Fruit fly (Drosophila melanogaster) whole organism, embryonic: Measurements from ENCODE around the gene roq.

Experiments
- Ada2b ChIP-seq: fragments of 200-800 bp; sonication (Bioruptor generic); IDR thresholded peaks from 2 replicates; pipeline ENCODE4 v1.3.6; 2022; ENCODE audit warnings: missing biosample characterization, missing genetic modification characterization
- Antp ChIP-seq: fragments of 200-800 bp; sonication (Bioruptor generic); optimal IDR thresholded peaks from 3 replicates; lab custom pipeline; 2016; ENCODE audit warnings: missing biosample characterization, missing genetic modification characterization
- Atf-2 ChIP-seq: fragments of 200-800 bp; sonication (Bioruptor generic); optimal IDR thresholded peaks from 2 replicates; lab custom pipeline; 2016; ENCODE audit warnings: missing biosample characterization, missing genetic modification characterization
- Atf3 ChIP-seq: fragments of 200-800 bp; sonication (Bioruptor generic); optimal IDR thresholded peaks from 3 replicates; lab custom pipeline; 2016; ENCODE audit warnings: missing biosample characterization, missing genetic modification characterization
- B-H1 ChIP-seq: fragments of 200-800 bp; sonication (Bioruptor generic); IDR thresholded peaks from 3 replicates; pipeline ENCODE4 v1.3.6; 2022; ENCODE audit warnings: missing biosample characterization, missing genetic modification characterization
- CG10321 ChIP-seq: fragments of 200-800 bp; sonication (Bioruptor generic); IDR thresholded peaks from 2 replicates; pipeline ENCODE4 v1.3.6; 2022; ENCODE audit warnings: missing biosample characterization, missing genetic modification characterization
- CG11085 ChIP-seq: fragments of 200-800 bp; sonication (Bioruptor generic); IDR thresholded peaks from 2 replicates; pipeline ENCODE4 v1.3.6; 2022; ENCODE audit warnings: missing biosample characterization, missing genetic modification characterization
- CG13287 ChIP-seq: fragments of 200-800 bp; sonication (Bioruptor generic); IDR thresholded peaks from 2 replicates; pipeline ENCODE4 v1.3.6; 2022; ENCODE audit warnings: missing biosample characterization, missing genetic modification characterization; ENCODE audit not compliant: partially characterized antibody
- CG14014 ChIP-seq: fragments of 200-800 bp; sonication (Bioruptor generic); IDR thresholded peaks from 2 replicates; pipeline ENCODE4 v1.3.6; 2022; ENCODE audit warnings: missing biosample characterization, missing genetic modification characterization
- CG1832 ChIP-seq: fragments of 200-800 bp; sonication (Bioruptor generic); optimal IDR thresholded peaks from 2 replicates; lab custom pipeline; 2017; ENCODE audit warnings: missing biosample characterization, mild to moderate bottlenecking, missing genetic modification characterization, inconsistent platforms
- CG2116 ChIP-seq: fragments of 200-800 bp; sonication (Bioruptor generic); optimal IDR thresholded peaks from 3 replicates; lab custom pipeline; 2018; ENCODE audit warnings: missing biosample characterization, mild to moderate bottlenecking, missing genetic modification characterization
- CG2129 ChIP-seq: fragments of 200-800 bp; sonication (Bioruptor generic); IDR thresholded peaks from 2 replicates; pipeline ENCODE4 v1.3.6; 2022; ENCODE audit warnings: missing biosample characterization, missing genetic modification characterization; ENCODE audit not compliant: partially characterized antibody
- CG2712 ChIP-seq: fragments of 200-800 bp; optimal IDR thresholded peaks from 3 replicates; lab custom pipeline; 2019; ENCODE audit warnings: missing biosample characterization, mild to moderate bottlenecking, missing genetic modification characterization, moderate library complexity
- CG3726 ChIP-seq: fragments of 200-800 bp; sonication (Bioruptor generic); IDR thresholded peaks from 3 replicates; pipeline ENCODE4, ENCODE4 v1.3.6; 2022; ENCODE audit warnings: missing biosample characterization, missing genetic modification characterization
- CG5180 ChIP-seq: fragments of 200-800 bp; sonication (Bioruptor generic); optimal IDR thresholded peaks from 3 replicates; lab custom pipeline; 2017; ENCODE audit warnings: missing biosample characterization, missing genetic modification characterization, mild to moderate bottlenecking, moderate library complexity, missing genetic modification reagents
- CG6175 ChIP-seq: fragments of 200-800 bp; sonication (Bioruptor generic); IDR thresholded peaks from 3 replicates; pipeline ENCODE4 v1.3.6; 2022; ENCODE audit warnings: missing biosample characterization, missing genetic modification characterization
- CG7271 ChIP-seq: fragments of 200-800 bp; sonication (Bioruptor generic); optimal IDR thresholded peaks from 2 replicates; lab custom pipeline; 2018; ENCODE audit warnings: missing biosample characterization, mild to moderate bottlenecking, missing genetic modification characterization, moderate library complexity
- CG7786 ChIP-seq: fragments of 200-800 bp; sonication (Bioruptor generic); optimal IDR thresholded peaks from 2 replicates; lab custom pipeline; 2016; ENCODE audit warnings: missing biosample characterization, missing genetic modification characterization
- CG8281 ChIP-seq: fragments of 200-800 bp; sonication (Bioruptor generic); optimal IDR thresholded peaks from 2 replicates; lab custom pipeline; 2018; ENCODE audit warnings: missing biosample characterization, mild to moderate bottlenecking, missing genetic modification characterization, moderate library complexity
- CG8290 ChIP-seq, 3 experiments: fragments of 200-800 bp; sonication (Bioruptor generic); optimal IDR thresholded peaks; 2 replicates each; lab custom pipeline; 2016 to 2019; ENCODE audit warnings: missing biosample characterization in 3 of 3, missing genetic modification characterization in 3 of 3, mild to moderate bottlenecking in 2 of 3, moderate library complexity in 1 of 3
- CG8765 ChIP-seq: fragments of 200-800 bp; sonication (Bioruptor generic); IDR thresholded peaks from 2 replicates; pipeline ENCODE4 v1.3.6; 2022; ENCODE audit warnings: missing biosample characterization, missing genetic modification characterization
- CG9437 ChIP-seq: fragments of 200-800 bp; sonication (Bioruptor generic); optimal IDR thresholded peaks from 2 replicates; lab custom pipeline; 2018; ENCODE audit warnings: missing biosample characterization, mild to moderate bottlenecking, missing genetic modification characterization
- CG9876 ChIP-seq: fragments of 200-800 bp; sonication (Bioruptor generic); optimal IDR thresholded peaks from 2 replicates; lab custom pipeline; 2016; ENCODE audit warnings: missing biosample characterization, missing genetic modification characterization
- CoRest ChIP-seq: fragments of 200-800 bp; sonication (Bioruptor generic); optimal IDR thresholded peaks from 3 replicates; lab custom pipeline; 2018; ENCODE audit warnings: missing biosample characterization, mild to moderate bottlenecking, missing genetic modification characterization, moderate library complexity
- Deaf1 ChIP-seq: fragments of 200-800 bp; optimal IDR thresholded peaks from 3 replicates; lab custom pipeline; 2019; ENCODE audit warnings: missing biosample characterization, mild to moderate bottlenecking, missing genetic modification characterization, moderate library complexity
- Dek ChIP-seq: fragments of 200-800 bp; sonication (Bioruptor generic); optimal IDR thresholded peaks from 3 replicates; lab custom pipeline; 2019; ENCODE audit warnings: missing biosample characterization, mild to moderate bottlenecking, missing genetic modification characterization, moderate library complexity
- Dp ChIP-seq: fragments of 200-800 bp; sonication (Bioruptor generic); optimal IDR thresholded peaks from 2 replicates; lab custom pipeline; 2018; ENCODE audit warnings: missing biosample characterization, mild to moderate bottlenecking, missing genetic modification characterization, moderate library complexity
- Mad ChIP-seq: fragments of 200-800 bp; sonication (Bioruptor generic); optimal IDR thresholded peaks from 2 replicates; lab custom pipeline; 2016; ENCODE audit warnings: missing biosample characterization, missing genetic modification characterization
- Med ChIP-seq: fragments of 200-800 bp; sonication (Bioruptor generic); peaks from one replicate; lab custom pipeline; 2016; ENCODE audit warnings: missing biosample characterization, missing genetic modification characterization, mild to moderate bottlenecking, inconsistent platforms, moderate library complexity
- NC2α ChIP-seq: fragments of 200-800 bp; sonication (Bioruptor generic); optimal IDR thresholded peaks from 2 replicates; lab custom pipeline; 2016; ENCODE audit warnings: missing biosample characterization, missing genetic modification characterization
- NFAT ChIP-seq: fragments of 200-800 bp; sonication (Bioruptor generic); IDR thresholded peaks from 2 replicates; pipeline ENCODE4 v1.3.6; 2022; ENCODE audit warnings: missing biosample characterization, missing genetic modification characterization
- Spps ChIP-seq: fragments of 200-800 bp; sonication (Bioruptor generic); optimal IDR thresholded peaks from 2 replicates; lab custom pipeline; 2018; ENCODE audit warnings: missing biosample characterization, mild to moderate bottlenecking, missing genetic modification characterization
- YL-1 ChIP-seq: fragments of 200-800 bp; sonication (Bioruptor generic); optimal IDR thresholded peaks from 3 replicates; lab custom pipeline; 2017; ENCODE audit warnings: missing biosample characterization, mild to moderate bottlenecking, missing genetic modification characterization
- bbx ChIP-seq: fragments of 200-800 bp; sonication (Bioruptor generic); IDR thresholded peaks from 2 replicates; pipeline ENCODE4 v1.3.6; 2022; ENCODE audit warnings: missing biosample characterization, missing genetic modification characterization; ENCODE audit not compliant: partially characterized antibody
- cas ChIP-seq: fragments of 200-800 bp; sonication (Bioruptor generic); IDR thresholded peaks from 2 replicates; pipeline ENCODE4 v1.3.6; 2022; ENCODE audit warnings: missing biosample characterization, missing genetic modification characterization
- ci ChIP-seq: fragments of 200-800 bp; sonication (Bioruptor generic); IDR thresholded peaks from 3 replicates; pipeline ENCODE4 v1.3.6; 2022; ENCODE audit warnings: missing biosample characterization, missing genetic modification characterization
- danr ChIP-seq: fragments of 200-800 bp; sonication (Bioruptor generic); IDR thresholded peaks from 2 replicates; pipeline ENCODE4 v1.3.6; 2022; ENCODE audit warnings: missing biosample characterization, missing genetic modification characterization
- dpn ChIP-seq, 2 experiments: fragments of 200-800 bp; sonication (Bioruptor generic); optimal IDR thresholded peaks; 3 replicates each; lab custom pipeline; 2016; ENCODE audit warnings: missing biosample characterization in 2 of 2, missing genetic modification characterization in 2 of 2
- ewg ChIP-seq: fragments of 200-800 bp; sonication (Bioruptor generic); optimal IDR thresholded peaks from 3 replicates; lab custom pipeline; 2017; ENCODE audit warnings: mild to moderate bottlenecking, missing biosample characterization, missing genetic modification reagents, missing genetic modification characterization
- grau ChIP-seq: fragments of 200-800 bp; optimal IDR thresholded peaks from 3 replicates; lab custom pipeline; 2019; ENCODE audit warnings: missing biosample characterization, mild to moderate bottlenecking, missing genetic modification characterization, moderate library complexity
- hkb ChIP-seq, 2 experiments: fragments of 200-800 bp in 1 of 2; fragments of >200 bp in 1 of 2; sonication (Bioruptor generic) in 1 of 2; IDR thresholded peaks in 1 of 2; optimal IDR thresholded peaks in 1 of 2; 2 replicates each; pipeline versions ENCODE4 v1.3.6 to Lab custom; 2017 to 2022; ENCODE audit warnings: missing biosample characterization in 1 of 2, missing genetic modification characterization in 1 of 2
- knrl ChIP-seq: fragments of 200-800 bp; sonication (Bioruptor generic); IDR thresholded peaks from 3 replicates; pipeline ENCODE4 v1.3.6; 2022; ENCODE audit warnings: missing biosample characterization, missing genetic modification characterization; ENCODE audit not compliant: partially characterized antibody
- lab ChIP-seq: fragments of 200-800 bp; sonication (Bioruptor generic); optimal IDR thresholded peaks from 3 replicates; lab custom pipeline; 2017; ENCODE audit warnings: missing biosample characterization, missing genetic modification characterization, mild to moderate bottlenecking, moderate library complexity, missing genetic modification reagents
- odd ChIP-seq: fragments of 200-800 bp; sonication (Bioruptor generic); optimal IDR thresholded peaks from 2 replicates; lab custom pipeline; 2017; ENCODE audit warnings: missing biosample characterization, mild to moderate bottlenecking, missing genetic modification characterization
- row ChIP-seq: fragments of 200-800 bp; sonication (Bioruptor generic); IDR thresholded peaks from 3 replicates; pipeline ENCODE4 v1.3.6; 2022; ENCODE audit warnings: missing biosample characterization, missing genetic modification characterization
- sens-2 ChIP-seq: fragments of 200-800 bp; sonication (Bioruptor generic); IDR thresholded peaks from 2 replicates; pipeline ENCODE4 v1.3.6; 2022; ENCODE audit warnings: missing biosample characterization, missing genetic modification characterization
- sob ChIP-seq: fragments of 200-800 bp; sonication (Bioruptor generic); IDR thresholded peaks from 2 replicates; pipeline ENCODE4 v1.3.6; 2022; ENCODE audit warnings: missing biosample characterization, missing genetic modification characterization
- sug ChIP-seq: fragments of 200-800 bp; optimal IDR thresholded peaks from 2 replicates; lab custom pipeline; 2019; ENCODE audit warnings: missing biosample characterization, mild to moderate bottlenecking, missing genetic modification characterization, moderate library complexity
- tin ChIP-seq: fragments of 200-800 bp; sonication (Bioruptor generic); optimal IDR thresholded peaks from 3 replicates; lab custom pipeline; 2016; ENCODE audit warnings: missing biosample characterization, missing genetic modification characterization
- zen ChIP-seq: fragments of 200-800 bp; sonication (Bioruptor generic); optimal IDR thresholded peaks from 3 replicates; lab custom pipeline; 2018; ENCODE audit warnings: missing biosample characterization, mild to moderate bottlenecking, missing genetic modification characterization, moderate library complexity

The roq gene

DNA sequence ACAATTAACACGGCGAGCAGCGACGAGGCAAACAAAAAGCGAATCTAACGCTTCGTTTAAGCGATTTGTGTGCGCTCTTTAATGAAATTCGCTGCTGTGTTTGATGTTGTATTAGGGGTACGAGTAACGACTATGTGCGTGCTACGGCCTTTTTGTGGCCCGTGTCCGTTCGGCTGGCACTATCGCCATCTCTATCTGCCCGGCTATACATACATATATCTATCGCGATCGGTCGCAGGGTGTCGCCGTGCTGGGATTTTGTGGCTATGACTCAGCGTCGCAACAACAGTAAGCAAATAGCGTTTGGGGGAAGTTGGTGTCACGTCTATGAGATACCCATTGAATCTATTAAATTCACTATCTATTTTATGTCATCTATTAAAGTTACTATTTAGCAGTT is 15.3 kb upstream of the roq start:
- TF ChIP-seq CG10321 (GFP tag; lab: Robert Waterston, UW) = peak; percentile 64; the same call in 1 of the 2 replicates
- peak; percentile 41 for TF ChIP-seq Med
- TF ChIP-seq CG5180 = peak; percentile 54
- 0 out of 2 replicates have a peak, but pooled peaks have one; percentile 4 for TF ChIP-seq NFAT (GFP tag; lab: Robert Waterston, UW)
- TF ChIP-seq Deaf1 (tag; lab: Kevin White, UChicago) = peak; percentile 66
- TF ChIP-seq cas (GFP tag; lab: Robert Waterston, UW) = no peak
- no peak for TF ChIP-seq odd (GFP tag; lab: Kevin White, UChicago)
- no peak for TF ChIP-seq CG3726 (GFP tag; lab: Robert Waterston, UW)
- TF ChIP-seq knrl = no peak
- no peak for TF ChIP-seq CG8290 (GFP tag; optimal IDR thresholded peaks at IDR 0.05; lab: Kevin White, UChicago)
- peak in 1 of 2 experiments; percentile 21 for TF ChIP-seq CG8290 (tag; optimal IDR thresholded peaks at IDR 0.05; lab: Kevin White, UChicago)
- no peak for TF ChIP-seq CG11085 (GFP tag; lab: Robert Waterston, UW)
- TF ChIP-seq CG9876 = no peak
- no peak for TF ChIP-seq Spps (tag; lab: Kevin White, UChicago)
- TF ChIP-seq sob (GFP tag; lab: Robert Waterston, UW) = no peak
- no peak for TF ChIP-seq B-H1 (GFP tag; lab: Robert Waterston, UW)
- TF ChIP-seq Atf3 (GFP tag; lab: Kevin White, UChicago) = no peak
- TF ChIP-seq sug = peak; percentile 5
- peak; percentile 11 for TF ChIP-seq zen
- peak; percentile 24 for TF ChIP-seq CG1832 (GFP tag; lab: Kevin White, UChicago)
- no peak for TF ChIP-seq NC2α (GFP tag; lab: Kevin White, UChicago)
- TF ChIP-seq lab (GFP tag; lab: Kevin White, UChicago) = peak; percentile 22
- TF ChIP-seq YL-1 (GFP tag; lab: Kevin White, UChicago) = no peak
- peak; percentile 81; the same call in 2 of the 3 replicates for TF ChIP-seq CG6175 (GFP tag; lab: Robert Waterston, UW)
- peak; percentile 11; the same call in 1 of the 3 replicates for TF ChIP-seq ci
- peak; percentile 43; the same call in 2 of the 3 replicates for TF ChIP-seq row
- TF ChIP-seq ewg (GFP tag; lab: Kevin White, UChicago) = no peak
- TF ChIP-seq CG8281 = no peak
- no peak for TF ChIP-seq hkb (optimal IDR thresholded peaks at IDR 0.05; lab: Kevin White, UChicago)
- 0 out of 2 replicates have a peak, but pooled peaks have one; percentile 8 for TF ChIP-seq hkb (GFP tag; IDR thresholded peaks at IDR 0.05; lab: Robert Waterston, UW)

- no peak for TF ChIP-seq CG13287 (GFP tag; lab: Robert Waterston, UW)
- no peak for TF ChIP-seq CG8765 (GFP tag; lab: Robert Waterston, UW)
- no peak for TF ChIP-seq Atf-2
- no peak for TF ChIP-seq bbx (GFP tag; lab: Robert Waterston, UW)
- no peak for TF ChIP-seq CG2129 (GFP tag; lab: Robert Waterston, UW)
- TF ChIP-seq danr = no peak
- no peak for TF ChIP-seq dpn (GFP tag; optimal IDR thresholded peaks at IDR 0.05; lab: Kevin White, UChicago)
- TF ChIP-seq tin (GFP tag; lab: Kevin White, UChicago) = no peak
- TF ChIP-seq CG14014 = no peak
- peak; percentile 27 for TF ChIP-seq CG2712 (tag; lab: Kevin White, UChicago)
- no peak for TF ChIP-seq Ada2b (GFP tag; lab: Robert Waterston, UW)
- TF ChIP-seq CG2116 (GFP tag; lab: Kevin White, UChicago) = no peak
- TF ChIP-seq row = 0 out of 3 replicates have a peak, but pooled peaks have one; percentile 12
- no peak for TF ChIP-seq Antp (GFP tag; lab: Kevin White, UChicago)
- TF ChIP-seq CG9437 = peak; percentile 33
- TF ChIP-seq sens-2 (GFP tag; lab: Robert Waterston, UW) = no peak
- peak; percentile 41 for TF ChIP-seq grau
- TF ChIP-seq CoRest (tag; lab: Kevin White, UChicago) = peak; percentile 16
- no peak for TF ChIP-seq CG7271 (tag; lab: Kevin White, UChicago)
- TF ChIP-seq Spps (tag; lab: Kevin White, UChicago) = no peak
- no peak for TF ChIP-seq CG7786 (GFP tag; lab: Kevin White, UChicago)
- TF ChIP-seq Dek (tag; lab: Kevin White, UChicago) = no peak
- TF ChIP-seq Mad (GFP tag; lab: Kevin White, UChicago) = no peak
- TF ChIP-seq Dp (GFP tag; lab: Kevin White, UChicago) = no peak
These were observed 14.5 kb upstream of the roq start for dm6 chr3L:16392874-16393273.
